Fruit fly (Drosophila melanogaster): Measurements from ENCODE around the gene CG15332.

dm6 chrX:7930236-7931027 is 25.4 kb downstream of the CG15332 start:
- no peak for TF ChIP-seq psq (optimal IDR thresholded peaks at IDR 0.05)
- no peak for TF ChIP-seq usp (GFP tag; optimal IDR thresholded peaks at IDR 0.05)
- no peak for TF ChIP-seq pan (optimal IDR thresholded peaks at IDR 0.05)

Data from whole organism.